Fruit fly (Drosophila melanogaster): Measurements from ENCODE around the gene Nrg.

Gene Nrg

dm6 chrX:8517121-8518024 lies at the start of gene Nrg (continued):
- TF ChIP-seq dimm (GFP tag; IDR thresholded peaks at IDR 0.05) (no peak), CG14667 (GFP tag; IDR thresholded peaks at IDR 0.05) (no peak), dmrt99B (tag; optimal IDR thresholded peaks at IDR 0.05) (peak; percentile 13), schlank (tag; optimal IDR thresholded peaks at IDR 0.05) (no peak), CG16815 (GFP tag; optimal IDR thresholded peaks at IDR 0.05) (no peak), CkIIα-i1 (GFP tag; IDR thresholded peaks at IDR 0.05) (no peak), CG11504 (tag; optimal IDR thresholded peaks at IDR 0.05) (peak; percentile 28), bigmax (GFP tag; optimal IDR thresholded peaks at IDR 0.05) (peak; percentile 35), ara (GFP tag; IDR thresholded peaks at IDR 0.05) (no peak), sd (tag; optimal IDR thresholded peaks at IDR 0.05) (peak; percentile 91), CG2120 (GFP tag; optimal IDR thresholded peaks at IDR 0.05) (peak; percentile 27), Spps (tag; optimal IDR thresholded peaks at IDR 0.05) (no peak), Awh (GFP tag; IDR thresholded peaks at IDR 0.05) (0 out of 2 replicates have a peak, but pooled peaks have one; percentile 23), CG11085 (GFP tag; IDR thresholded peaks at IDR 0.05) (no peak), vvl (GFP tag; IDR thresholded peaks at IDR 0.05) (peak; percentile 68; the same call in 1 of the 2 replicates), CG11093 (GFP tag; IDR thresholded peaks at IDR 0.05) (no peak), CG11695 (GFP tag; IDR thresholded peaks at IDR 0.05) (no peak), NK7.1 (GFP tag; optimal IDR thresholded peaks at IDR 0.05) (no peak), CG11560 (tag; IDR thresholded peaks at IDR 0.05) (peak; percentile 62; the same call in 1 of the 3 replicates), lov (optimal IDR thresholded peaks at IDR 0.05) (no peak), lov (GFP tag; IDR thresholded peaks at IDR 0.05) (no peak), unc-4 (GFP tag; IDR thresholded peaks at IDR 0.05; ENCODE audit: partially characterized antibody) (peak; percentile 99), CG10274 (GFP tag; optimal IDR thresholded peaks at IDR 0.05) (no peak), CG12769 (tag; optimal IDR thresholded peaks at IDR 0.05) (peak; percentile 73), slou (GFP tag; optimal IDR thresholded peaks at IDR 0.05) (no peak), scrt (GFP tag; optimal IDR thresholded peaks at IDR 0.05) (peak; percentile 16), lilli (GFP tag; optimal IDR thresholded peaks at IDR 0.05) (peak; percentile 38), CG4404 (GFP tag; IDR thresholded peaks at IDR 0.05) (no peak), CrebB (tag; optimal IDR thresholded peaks at IDR 0.05) (peak; percentile 72), CG10321 (GFP tag; IDR thresholded peaks at IDR 0.05) (no peak), Oli (tag; optimal IDR thresholded peaks at IDR 0.05) (no peak), klu (GFP tag; IDR thresholded peaks at IDR 0.05) (no peak), Gsc (GFP tag; IDR thresholded peaks at IDR 0.05) (no peak), Neu2 (GFP tag; optimal IDR thresholded peaks at IDR 0.05; ENCODE audit: borderline replicate concordance) (no peak), Sox100B (GFP tag; optimal IDR thresholded peaks at IDR 0.05) (no peak), ssp (GFP tag; IDR thresholded peaks at IDR 0.05) (no peak), Dip3 (GFP tag; optimal IDR thresholded peaks at IDR 0.05) (no peak), CG7963 (GFP tag; IDR thresholded peaks at IDR 0.05; ENCODE audit: partially characterized antibody) (peak; percentile 98), CG5245 (GFP tag; optimal IDR thresholded peaks at IDR 0.05) (no peak), pnt (GFP tag; optimal IDR thresholded peaks at IDR 0.05) (no peak), Kr (GFP tag; optimal IDR thresholded peaks at IDR 0.05) (no peak), az2 (GFP tag; optimal IDR thresholded peaks at IDR 0.05) (no peak), Opbp (GFP tag; IDR thresholded peaks at IDR 0.05; ENCODE audit: partially characterized antibody) (peak; percentile 98), sens (GFP tag) (peak; percentile 82), chinmo (GFP tag; IDR thresholded peaks at IDR 0.05; ENCODE audit: partially characterized antibody) (peak; percentile 99), CG7839 (tag; optimal IDR thresholded peaks at IDR 0.05) (peak; percentile 20), Gug (GFP tag; IDR thresholded peaks at IDR 0.05) (peak; percentile 18; the same call in 1 of the 4 replicates), ro (GFP tag; IDR thresholded peaks at IDR 0.05) (no peak), CG6765 (GFP tag; optimal IDR thresholded peaks at IDR 0.05) (no peak), CG10431 (GFP tag; optimal IDR thresholded peaks at IDR 0.05) (no peak)
